Fruit fly (Drosophila melanogaster) Kc167 (cell line): Measurements from ENCODE around the gene PSMG1.

ENCODE experiments used
- Myc ChIP-seq: fragments of >200 bp; optimal IDR thresholded peaks from 2 replicates; lab custom pipeline; 2017; ENCODE audit warnings: missing external identifiers
- h ChIP-seq: fragments of >200 bp; optimal IDR thresholded peaks from 3 replicates; lab custom pipeline; 2018; ENCODE audit warnings: missing external identifiers

- TF ChIP-seq Myc (lab: Kevin White, UChicago), result no peak
- no peak for TF ChIP-seq h (lab: Kevin White, UChicago)
Measured at dm6 chr3R:5780976-5781375, 13.1 kb downstream of the PSMG1 start, which contains the start of gene CG2082.
